Worm (Caenorhabditis elegans): ENCODE measurements around the gene C47G2.3.

DNA sequence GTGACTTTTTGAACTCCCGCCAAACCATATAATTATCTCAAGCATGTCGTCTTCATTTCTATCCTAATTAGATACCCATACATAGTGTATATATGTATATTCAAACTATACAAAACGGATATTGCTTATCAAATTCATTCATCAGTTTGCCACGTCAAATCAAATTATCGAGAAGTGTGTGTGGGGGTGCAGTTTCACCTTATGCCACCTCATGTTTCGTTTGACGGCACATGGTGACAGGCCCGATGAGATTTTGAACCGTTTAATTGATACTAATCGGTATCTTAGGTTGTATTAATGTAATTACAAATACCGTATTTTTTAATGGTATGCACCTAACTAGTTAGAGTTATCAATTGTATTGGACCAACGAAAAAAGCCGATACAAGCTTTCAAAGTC, 5.3 kb downstream of the C47G2.3 start:
- TF ChIP-seq him-1 (tag; optimal IDR thresholded peaks at IDR 0.05) (no peak), dao-5 (tag; optimal IDR thresholded peaks at IDR 0.05) (no peak), W03F9.2 (tag; optimal IDR thresholded peaks at IDR 0.05) (no peak)
